Worm (Caenorhabditis elegans) whole organism, L4 larva: ENCODE measurements around the gene str-206.
A peak's percentile ranks its signal among the peaks of the same experiment; 100 is the strongest.

ENCODE experiments used
- F37D6.2 ChIP-seq: sonication (generic microtip); optimal IDR thresholded peaks from 2 replicates; lab custom pipeline; 2016; ENCODE audit warnings: mild to moderate bottlenecking, missing genetic modification characterization, missing compliant biosample characterization
- T20F7.1 ChIP-seq: fragments of 200-800 bp; sonication (Bioruptor generic); optimal IDR thresholded peaks from 2 replicates; lab custom pipeline; 2018; ENCODE audit warnings: mild to moderate bottlenecking, missing genetic modification characterization, missing compliant biosample characterization
- Y105C5A.15 ChIP-seq: fragments of 200-800 bp; sonication (Bioruptor generic); IDR thresholded peaks from 2 replicates; pipeline ENCODE4 v1.3.6; 2022; ENCODE audit warnings: missing genetic modification characterization, missing compliant biosample characterization
- Y5F2A.4 ChIP-seq: fragments of 200-800 bp; sonication (Bioruptor generic); optimal IDR thresholded peaks from 2 replicates; lab custom pipeline; 2018; ENCODE audit warnings: mild to moderate bottlenecking, missing genetic modification characterization, missing compliant biosample characterization
- Y75B8A.6 ChIP-seq: fragments of 200-800 bp; sonication (Bioruptor generic); IDR thresholded peaks from 2 replicates; pipeline ENCODE4 v1.3.6; 2022; ENCODE audit warnings: missing genetic modification reagents, missing genetic modification characterization, missing compliant biosample characterization
- ZK546.5 ChIP-seq, 2 experiments: sonication (generic microtip); optimal IDR thresholded peaks; 2 replicates each; lab custom pipeline; 2017; ENCODE audit warnings: missing biosample characterization in 2 of 2, missing genetic modification characterization in 2 of 2
- aha-1 ChIP-seq: fragments of 150-350 bp; peaks from one replicate; lab custom pipeline; 2014; ENCODE audit warnings: missing biosample characterization, missing genetic modification characterization
- ama-1 ChIP-seq: fragments of 150-350 bp; optimal IDR thresholded peaks from 2 replicates; lab custom pipeline; 2014; ENCODE audit warnings: inconsistent platforms, mixed read lengths
- ceh-20 ChIP-seq: fragments of 200-800 bp; sonication (Bioruptor generic); IDR thresholded peaks from 2 replicates; pipeline ENCODE4 v1.3.6; 2022; ENCODE audit warnings: missing genetic modification reagents, missing genetic modification characterization, missing compliant biosample characterization
- ceh-28 ChIP-seq: fragments of 150-350 bp; optimal IDR thresholded peaks from 2 replicates; lab custom pipeline; 2014; ENCODE audit warnings: missing biosample characterization, missing genetic modification reagents, missing genetic modification characterization
- ceh-44 ChIP-seq: fragments of 200-800 bp; sonication (Bioruptor generic); IDR thresholded peaks from 2 replicates; pipeline ENCODE4 v1.3.6; 2022; ENCODE audit warnings: missing genetic modification reagents, missing genetic modification characterization, missing compliant biosample characterization
- ceh-62 ChIP-seq: sonication (generic microtip); optimal IDR thresholded peaks from 2 replicates; lab custom pipeline; 2017; ENCODE audit warnings: missing biosample characterization, missing genetic modification characterization
- cey-2 ChIP-seq: sonication (generic microtip); optimal IDR thresholded peaks from 3 replicates; lab custom pipeline; 2017; ENCODE audit warnings: missing genetic modification characterization, mild to moderate bottlenecking, missing compliant biosample characterization, antibody characterized with exemption, borderline replicate concordance; ENCODE audit not compliant: insufficient read depth
- daf-12 ChIP-seq: fragments of 150-350 bp; optimal IDR thresholded peaks from 2 replicates; lab custom pipeline; 2014; ENCODE audit warnings: missing biosample characterization, missing genetic modification reagents, missing genetic modification characterization
- daf-16 ChIP-seq, 3 experiments: sonication (generic microtip); optimal IDR thresholded peaks; 2 replicates each; lab custom pipeline; 2016 to 2017; ENCODE audit warnings: missing genetic modification characterization in 3 of 3, missing genetic modification reagents in 3 of 3, mild to moderate bottlenecking in 2 of 3, missing compliant biosample characterization in 2 of 3, missing biosample characterization in 1 of 3, moderate library complexity in 1 of 3
- daf-8 ChIP-seq: fragments of 200-800 bp; sonication (Bioruptor generic); IDR thresholded peaks from 2 replicates; pipeline ENCODE4 v1.3.6; 2022; ENCODE audit warnings: missing genetic modification characterization, missing compliant biosample characterization
- dmd-8 ChIP-seq: fragments of 200-800 bp; sonication (Bioruptor generic); IDR thresholded peaks from 2 replicates; pipeline ENCODE4 v1.3.6; 2022; ENCODE audit warnings: missing genetic modification characterization, missing compliant biosample characterization
- dpl-1 ChIP-seq: fragments of 150-350 bp; optimal IDR thresholded peaks from 2 replicates; lab custom pipeline; 2014; ENCODE audit warnings: missing biosample characterization, missing genetic modification reagents, missing genetic modification characterization
- egl-43 ChIP-seq: fragments of 200-800 bp; sonication (Bioruptor generic); IDR thresholded peaks from 2 replicates; pipeline ENCODE4 v1.3.6; 2022; ENCODE audit warnings: missing genetic modification reagents, missing genetic modification characterization, missing compliant biosample characterization
- fkh-10 ChIP-seq: fragments of 150-350 bp; optimal IDR thresholded peaks from 2 replicates; lab custom pipeline; 2014; ENCODE audit warnings: missing biosample characterization, missing genetic modification reagents, missing genetic modification characterization
- fos-1 ChIP-seq: fragments of 150-350 bp; optimal IDR thresholded peaks from 2 replicates; lab custom pipeline; 2014; ENCODE audit warnings: missing biosample characterization, missing genetic modification characterization
- hmg-1.1 ChIP-seq: fragments of 200-800 bp; sonication (Bioruptor generic); IDR thresholded peaks from 2 replicates; pipeline ENCODE4 v1.3.6; 2022; ENCODE audit warnings: missing genetic modification reagents, missing genetic modification characterization, missing compliant biosample characterization
- jun-1 ChIP-seq: fragments of 150-350 bp; optimal IDR thresholded peaks from 2 replicates; lab custom pipeline; 2014; ENCODE audit warnings: missing biosample characterization, missing genetic modification reagents, missing genetic modification characterization
- lin-1 ChIP-seq: fragments of 200-800 bp; sonication (Bioruptor generic); IDR thresholded peaks from 2 replicates; pipeline ENCODE4 v1.3.6; 2022; ENCODE audit warnings: missing genetic modification reagents, missing genetic modification characterization, missing compliant biosample characterization
- lin-15B ChIP-seq: fragments of 150-350 bp; sonication (generic microtip); optimal IDR thresholded peaks from 3 replicates; lab custom pipeline; 2014; ENCODE audit warnings: missing biosample characterization, missing genetic modification characterization
- lin-29 ChIP-seq: fragments of 200-800 bp; sonication (Bioruptor generic); IDR thresholded peaks from 2 replicates; pipeline ENCODE4 v1.3.6; 2022; ENCODE audit warnings: missing genetic modification reagents, missing genetic modification characterization, missing compliant biosample characterization
- lin-38 ChIP-seq: fragments of 200-800 bp; sonication (Bioruptor generic); IDR thresholded peaks from 2 replicates; pipeline ENCODE4 v1.3.6; 2022; ENCODE audit warnings: missing genetic modification reagents, missing genetic modification characterization, missing compliant biosample characterization
- lin-39 ChIP-seq: fragments of 150-350 bp; optimal IDR thresholded peaks from 2 replicates; lab custom pipeline; 2014; ENCODE audit warnings: missing biosample characterization, missing genetic modification reagents, missing genetic modification characterization
- mdl-1 ChIP-seq, 2 experiments: fragments of 150-350 bp in 1 of 2; sonication (generic microtip) in 1 of 2; optimal IDR thresholded peaks; 2 replicates each; lab custom pipeline; 2014 to 2017; ENCODE audit warnings: missing biosample characterization in 2 of 2, missing genetic modification characterization in 2 of 2
- mep-1 ChIP-seq: fragments of 150-350 bp; sonication (generic microtip); optimal IDR thresholded peaks from 3 replicates; lab custom pipeline; 2014; ENCODE audit warnings: missing biosample characterization, missing genetic modification characterization
- mxl-2 ChIP-seq: fragments of 200-800 bp; sonication (Bioruptor generic); conservative IDR thresholded peaks from 2 replicates; pipeline ENCODE4 v1.3.6; 2022; ENCODE audit warnings: missing genetic modification reagents, missing genetic modification characterization, missing compliant biosample characterization
- nhr-102 ChIP-seq: sonication (generic microtip); optimal IDR thresholded peaks from 2 replicates; lab custom pipeline; 2016; ENCODE audit warnings: mild to moderate bottlenecking, missing genetic modification characterization, moderate library complexity, missing compliant biosample characterization
- nhr-237 ChIP-seq: sonication (generic microtip); optimal IDR thresholded peaks from 2 replicates; lab custom pipeline; 2017; ENCODE audit warnings: missing biosample characterization, missing genetic modification characterization
- nhr-25 ChIP-seq: sonication (generic microtip); optimal IDR thresholded peaks from 2 replicates; lab custom pipeline; 2017; ENCODE audit warnings: missing genetic modification characterization, mild to moderate bottlenecking, missing compliant biosample characterization, antibody characterized with exemption, moderate library complexity, borderline replicate concordance; ENCODE audit not compliant: insufficient read depth
- nhr-28 ChIP-seq: fragments of 150-350 bp; optimal IDR thresholded peaks from 2 replicates; lab custom pipeline; 2014; ENCODE audit warnings: missing biosample characterization, missing genetic modification characterization
- nhr-6 ChIP-seq: fragments of 150-350 bp; optimal IDR thresholded peaks from 2 replicates; lab custom pipeline; 2014; ENCODE audit warnings: missing biosample characterization, missing genetic modification characterization
- nhr-77 ChIP-seq: fragments of 150-350 bp; optimal IDR thresholded peaks from 2 replicates; lab custom pipeline; 2014; ENCODE audit warnings: missing biosample characterization, missing genetic modification characterization
- rbr-2 ChIP-seq: sonication (generic microtip); optimal IDR thresholded peaks from 2 replicates; lab custom pipeline; 2016; ENCODE audit warnings: missing genotype, missing genetic modification characterization, missing compliant biosample characterization
- saeg-2 ChIP-seq: fragments of 200-800 bp; sonication (Bioruptor generic); IDR thresholded peaks from 2 replicates; pipeline ENCODE4 v1.3.6; 2022; ENCODE audit warnings: missing genetic modification reagents, missing genetic modification characterization, missing compliant biosample characterization
- snpc-1.2 ChIP-seq: fragments of 200-800 bp; sonication (Bioruptor generic); IDR thresholded peaks from 2 replicates; pipeline ENCODE4 v1.3.6; 2022; ENCODE audit warnings: missing genetic modification reagents, missing genetic modification characterization, missing compliant biosample characterization
- unc-62 ChIP-seq, 3 experiments: fragments of 150-350 bp in 1 of 3; sonication (generic microtip); optimal IDR thresholded peaks in 2 of 3; peaks in 1 of 3; 1 replicate in 1 of 3; 2 replicates in 2 of 3; lab custom pipeline; 2014 to 2017; ENCODE audit warnings: missing biosample characterization in 3 of 3, missing genetic modification characterization in 3 of 3, missing genetic modification reagents in 3 of 3, missing genotype in 1 of 3
- zfp-2 ChIP-seq: sonication (generic microtip); optimal IDR thresholded peaks from 2 replicates; lab custom pipeline; 2016; ENCODE audit warnings: mild to moderate bottlenecking, missing genetic modification characterization, missing compliant biosample characterization
- zip-11 ChIP-seq: fragments of 200-800 bp; sonication (Bioruptor generic); IDR thresholded peaks from 2 replicates; pipeline ENCODE4 v1.3.6; 2022; ENCODE audit warnings: missing genetic modification characterization, missing compliant biosample characterization
- zip-2 ChIP-seq: fragments of 150-350 bp; optimal IDR thresholded peaks from 2 replicates; lab custom pipeline; 2014; ENCODE audit warnings: missing biosample characterization, missing genetic modification characterization

Gene str-206

ce11 chrV:6228400-6228895 is 10.5 kb downstream of the str-206 start (continued):
- TF ChIP-seq Y75B8A.6 (GFP tag; lab: Robert Waterston, UW), result peak; percentile 51; the same call in 1 of the 2 replicates
- TF ChIP-seq aha-1, result peak; percentile 97
- TF ChIP-seq dmd-8 (GFP tag; lab: Robert Waterston, UW), result no peak
- peak in 1 of 2 experiments; percentile 90 for TF ChIP-seq unc-62 (GFP tag; optimal IDR thresholded peaks at IDR 0.05 in 1 of 2; lab: Kevin White, UChicago)
- TF ChIP-seq unc-62 (tag; optimal IDR thresholded peaks at IDR 0.05; lab: Kevin White, UChicago), result no peak
- no peak for TF ChIP-seq lin-15B
- TF ChIP-seq nhr-102 (tag; lab: Kevin White, UChicago), result no peak
- TF ChIP-seq lin-29 (GFP tag; lab: Robert Waterston, UW), result no peak
- no peak for TF ChIP-seq ceh-28 (tag; lab: Kevin White, UChicago)
- no peak for TF ChIP-seq F37D6.2 (tag; lab: Kevin White, UChicago)
- TF ChIP-seq mdl-1 (tag; optimal IDR thresholded peaks at IDR 0.05; lab: Kevin White, UChicago), result peak in 1 of 2 experiments; percentile 51
- no peak for TF ChIP-seq nhr-77 (tag; lab: Kevin White, UChicago)
- TF ChIP-seq rbr-2, result no peak
- TF ChIP-seq nhr-25 (tag; lab: Kevin White, UChicago), result no peak
- no peak for TF ChIP-seq mxl-2 (GFP tag; lab: Robert Waterston, UW)
- no peak for TF ChIP-seq daf-8 (GFP tag; lab: Robert Waterston, UW)
- TF ChIP-seq lin-39 (tag; lab: Kevin White, UChicago), result no peak
- TF ChIP-seq Y105C5A.15 (GFP tag; lab: Robert Waterston, UW), result 0 out of 2 replicates have a peak, but pooled peaks have one; percentile 4
- no peak for TF ChIP-seq cey-2 (tag; lab: Kevin White, UChicago)
- TF ChIP-seq nhr-28 (tag; lab: Kevin White, UChicago), result peak; percentile 28
- TF ChIP-seq, all 104 proteins: peak for 34

- TF ChIP-seq fkh-10 (GFP tag; lab: Kevin White, UChicago), result peak; percentile 3
- 0 out of 2 replicates have a peak, but pooled peaks have one; percentile 3 for TF ChIP-seq lin-1 (GFP tag; lab: Robert Waterston, UW)
- 0 out of 2 replicates have a peak, but pooled peaks have one; percentile 29 for TF ChIP-seq Y105C5A.15 (GFP tag; lab: Robert Waterston, UW)
- peak; percentile 16 for TF ChIP-seq zip-2 (tag; lab: Kevin White, UChicago)
- TF ChIP-seq nhr-237 (tag; lab: Kevin White, UChicago), result no peak
- no peak for TF ChIP-seq nhr-77 (tag; lab: Kevin White, UChicago)
- TF ChIP-seq nhr-6, result peak; percentile 66
- TF ChIP-seq snpc-1.2 (GFP tag; lab: Robert Waterston, UW), result 0 out of 2 replicates have a peak, but pooled peaks have one; percentile 18
Observed at ce11 chrV:6228920-6229456, 11.1 kb downstream of the str-206 start.

ce11 chrV:6229457-6229949 is 11.6 kb downstream of the str-206 start:
- no peak for TF ChIP-seq dmd-8 (GFP tag; lab: Robert Waterston, UW)
- TF ChIP-seq lin-38 (GFP tag; lab: Robert Waterston, UW), result no peak
- TF ChIP-seq Y5F2A.4 (GFP tag; lab: Kevin White, UChicago), result no peak
- peak; percentile 56 for TF ChIP-seq jun-1 (tag; lab: Kevin White, UChicago)
- TF ChIP-seq ceh-28 (tag; lab: Kevin White, UChicago), result no peak
- peak; percentile 18; the same call in 1 of the 2 replicates for TF ChIP-seq saeg-2
- TF ChIP-seq ceh-62, result no peak
- TF ChIP-seq ceh-20 (GFP tag; lab: Robert Waterston, UW), result peak; percentile 54; the same call in 1 of the 2 replicates
- peak; percentile 36 to 93 for TF ChIP-seq mdl-1 (tag; optimal IDR thresholded peaks at IDR 0.05; lab: Kevin White, UChicago)
- no peak for TF ChIP-seq ceh-44
- no peak for TF ChIP-seq Y105C5A.15 (GFP tag; lab: Robert Waterston, UW)
- no peak for TF ChIP-seq zfp-2 (tag; lab: Kevin White, UChicago)
- TF ChIP-seq daf-12 (tag; lab: Kevin White, UChicago), result no peak
- peak; percentile 33 for TF ChIP-seq dpl-1 (GFP tag; lab: Kevin White, UChicago)
- no peak for TF ChIP-seq fos-1 (tag; lab: Kevin White, UChicago)
- no peak for TF ChIP-seq egl-43 (GFP tag; lab: Robert Waterston, UW)
- peak; percentile 36 for TF ChIP-seq ama-1 (lab: Kevin White, UChicago)
- TF ChIP-seq daf-8 (GFP tag; lab: Robert Waterston, UW), result no peak
- TF ChIP-seq zip-11 (GFP tag; lab: Robert Waterston, UW), result no peak
- no peak for TF ChIP-seq ZK546.5 (tag; optimal IDR thresholded peaks at IDR 0.05; lab: Kevin White, UChicago)
- no peak for TF ChIP-seq fkh-10 (GFP tag; lab: Kevin White, UChicago)
- 0 out of 2 replicates have a peak, but pooled peaks have one; percentile 18 for TF ChIP-seq hmg-1.1 (GFP tag; lab: Robert Waterston, UW)
- peak; percentile 82 for TF ChIP-seq mep-1 (tag; lab: Kevin White, UChicago)
- peak; percentile 68 to 73 for TF ChIP-seq daf-16 (GFP tag; optimal IDR thresholded peaks at IDR 0.05; lab: Kevin White, UChicago)
- peak; percentile 59 for TF ChIP-seq daf-16 (tag; optimal IDR thresholded peaks at IDR 0.05; lab: Kevin White, UChicago)
- TF ChIP-seq T20F7.1 (GFP tag; lab: Kevin White, UChicago), result peak; percentile 25
- no peak for TF ChIP-seq mxl-2 (GFP tag; lab: Robert Waterston, UW)
